Worm (Caenorhabditis elegans) whole organism, L4/young adult: ENCODE results near the gene F15B9.6.

Experiments used
- dao-5 ChIP-seq: sonication (generic microtip); optimal IDR thresholded peaks from 2 replicates; lab custom pipeline; 2016; ENCODE audit warnings: missing genotype, missing genetic modification characterization, moderate library complexity, missing compliant biosample characterization
- him-1 ChIP-seq: sonication (generic microtip); optimal IDR thresholded peaks from 2 replicates; lab custom pipeline; 2016; ENCODE audit warnings: missing genotype, missing genetic modification reagents, missing genetic modification characterization, missing compliant biosample characterization

ce11 chrV:12995269-12995668, 18.7 kb upstream of the F15B9.6 start, which contains the start of gene far-5:
- TF ChIP-seq dao-5 (tag; lab: Kevin White, UChicago) (no peak), him-1 (tag; lab: Kevin White, UChicago) (no peak)
